Fruit fly (Drosophila melanogaster): ENCODE data around the gene Snx1.

Gene Snx1

dm6 chr2L:3449555-3450320 is at the start of gene Snx1:
TSS of gene Snx1 (plus strand) at chr2L:3449683.
- no peak for TF ChIP-seq CG8159 (tag; optimal IDR thresholded peaks at IDR 0.05)
- TF ChIP-seq Snoo (tag; optimal IDR thresholded peaks at IDR 0.05), result no peak
- TF ChIP-seq fd96Ca (GFP tag; IDR thresholded peaks at IDR 0.05), result no peak
- no peak for TF ChIP-seq D1 (tag; optimal IDR thresholded peaks at IDR 0.05)

DNA sequence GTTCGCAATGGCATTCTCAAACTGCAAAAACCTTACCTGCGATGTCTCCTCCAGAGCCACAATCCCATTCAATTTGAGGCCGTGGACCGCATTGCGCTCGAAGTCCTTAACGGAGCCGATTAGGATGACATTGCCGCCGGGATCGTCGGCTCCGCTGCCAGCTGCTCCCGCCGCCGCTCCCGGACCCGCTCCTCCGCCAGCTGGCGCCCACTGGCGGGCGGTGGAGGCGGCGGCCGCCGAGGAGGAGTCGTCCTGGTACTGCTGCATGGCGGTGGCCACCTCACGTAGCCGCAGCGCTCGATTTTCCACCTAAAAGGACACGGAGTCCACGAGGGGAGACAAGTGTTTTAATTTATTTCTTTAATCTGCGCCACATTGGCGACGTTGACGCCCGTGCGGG is 41.8 kb upstream of the Snx1 start:
- TF ChIP-seq CG17806 (tag; optimal IDR thresholded peaks at IDR 0.05) (no peak), fd96Ca (GFP tag; IDR thresholded peaks at IDR 0.05) (no peak), CG32121 (GFP tag; IDR thresholded peaks at IDR 0.05) (no peak), CG8159 (tag; optimal IDR thresholded peaks at IDR 0.05) (no peak), Ets98B (GFP tag; IDR thresholded peaks at IDR 0.05) (no peak), Pif1A (GFP tag; optimal IDR thresholded peaks at IDR 0.05) (no peak), CG12605 (GFP tag; IDR thresholded peaks at IDR 0.05) (no peak), rn (GFP tag; IDR thresholded peaks at IDR 0.05) (no peak), Pif1B (GFP tag; optimal IDR thresholded peaks at IDR 0.05) (no peak)

DNA sequence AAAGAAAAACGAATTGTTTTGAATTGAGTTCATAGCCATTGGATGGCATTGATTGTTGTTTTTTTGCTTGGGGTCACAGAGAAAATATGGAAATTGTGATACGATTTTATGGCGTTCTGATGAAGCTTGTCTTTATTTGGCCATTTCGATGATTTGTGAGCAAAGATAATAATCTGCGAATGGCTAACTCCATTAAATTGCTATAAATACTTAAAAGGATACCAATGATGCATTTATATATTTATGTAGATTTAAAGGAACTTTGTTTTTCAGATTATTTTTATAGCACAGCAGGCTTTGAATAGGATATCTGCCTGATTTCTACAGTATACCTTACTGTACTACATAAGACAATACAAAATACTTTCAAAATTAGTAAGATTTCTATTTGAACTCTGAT is 39.2 kb upstream of the Snx1 start, which contains the start of gene CG8840:
CG8840 (plus strand) TSS at position 301 of the 400 bp plus-strand sequence.
- TF ChIP-seq D1 (tag; optimal IDR thresholded peaks at IDR 0.05) (no peak), Ets98B (GFP tag; IDR thresholded peaks at IDR 0.05) (no peak), Snoo (tag; optimal IDR thresholded peaks at IDR 0.05) (no peak), CG4496 (GFP tag; IDR thresholded peaks at IDR 0.05) (no peak), Pif1B (GFP tag; optimal IDR thresholded peaks at IDR 0.05) (no peak), CG34367 (tag; optimal IDR thresholded peaks at IDR 0.05) (no peak), CG14655 (GFP tag; optimal IDR thresholded peaks at IDR 0.05) (no peak), fd96Ca (GFP tag; IDR thresholded peaks at IDR 0.05) (no peak), gl (tag; optimal IDR thresholded peaks at IDR 0.05) (no peak), EcR (GFP tag; optimal IDR thresholded peaks at IDR 0.05) (no peak), CG17806 (tag; optimal IDR thresholded peaks at IDR 0.05) (no peak), rn (GFP tag; IDR thresholded peaks at IDR 0.05) (no peak), CG13204 (GFP tag; optimal IDR thresholded peaks at IDR 0.05) (no peak), CG10348 (GFP tag; IDR thresholded peaks at IDR 0.05) (no peak), CG9948 (tag; optimal IDR thresholded peaks at IDR 0.05) (no peak), CG8301 (tag; optimal IDR thresholded peaks at IDR 0.05) (no peak), CG12605 (GFP tag; IDR thresholded peaks at IDR 0.05) (no peak), Pif1A (GFP tag; optimal IDR thresholded peaks at IDR 0.05) (no peak), CG8159 (tag; optimal IDR thresholded peaks at IDR 0.05) (no peak), CG15710 (tag; optimal IDR thresholded peaks at IDR 0.05) (no peak)

- TF ChIP-seq EcR (GFP tag; optimal IDR thresholded peaks at IDR 0.05), result no peak
- no peak for TF ChIP-seq Pif1B (GFP tag; optimal IDR thresholded peaks at IDR 0.05)
- no peak for TF ChIP-seq Snoo (tag; optimal IDR thresholded peaks at IDR 0.05)
- no peak for TF ChIP-seq CG34367 (tag; optimal IDR thresholded peaks at IDR 0.05)
- peak; percentile 14 for TF ChIP-seq CG8159 (tag; optimal IDR thresholded peaks at IDR 0.05)
- no peak for TF ChIP-seq CG17806 (tag; optimal IDR thresholded peaks at IDR 0.05)
- TF ChIP-seq CG4496 (GFP tag; IDR thresholded peaks at IDR 0.05), result no peak
- TF ChIP-seq rn (GFP tag; IDR thresholded peaks at IDR 0.05), result no peak
- peak; percentile 32 for TF ChIP-seq Pif1A (GFP tag; optimal IDR thresholded peaks at IDR 0.05)
- TF ChIP-seq CG10348 (GFP tag; IDR thresholded peaks at IDR 0.05), result no peak
- TF ChIP-seq Ets98B (GFP tag; IDR thresholded peaks at IDR 0.05), result no peak
- TF ChIP-seq fd96Ca (GFP tag; IDR thresholded peaks at IDR 0.05), result no peak
- no peak for TF ChIP-seq CG15710 (tag; optimal IDR thresholded peaks at IDR 0.05)
Observed at dm6 chr2L:3416527-3417304, 32.8 kb upstream of the Snx1 start, which contains the start of gene CG31952. TSS of gene CG31952 (plus strand) at chr2L:3416693.

- TF ChIP-seq Pif1A (GFP tag; optimal IDR thresholded peaks at IDR 0.05) (no peak), Snoo (tag; optimal IDR thresholded peaks at IDR 0.05) (no peak), CG10348 (GFP tag; IDR thresholded peaks at IDR 0.05) (no peak), D1 (tag; optimal IDR thresholded peaks at IDR 0.05) (no peak), CG8301 (tag; optimal IDR thresholded peaks at IDR 0.05) (no peak), CG17806 (tag; optimal IDR thresholded peaks at IDR 0.05) (no peak), CG15710 (tag; optimal IDR thresholded peaks at IDR 0.05) (no peak), EcR (GFP tag; optimal IDR thresholded peaks at IDR 0.05) (no peak), CG14655 (GFP tag; optimal IDR thresholded peaks at IDR 0.05) (no peak), CG9948 (tag; optimal IDR thresholded peaks at IDR 0.05) (no peak), CG13204 (GFP tag; optimal IDR thresholded peaks at IDR 0.05) (no peak), fd96Ca (GFP tag; IDR thresholded peaks at IDR 0.05) (no peak), CG4496 (GFP tag; IDR thresholded peaks at IDR 0.05) (no peak), CG8159 (tag; optimal IDR thresholded peaks at IDR 0.05) (no peak), CG12605 (GFP tag; IDR thresholded peaks at IDR 0.05) (no peak)
Observed at dm6 chr2L:3417613-3418012, 31.9 kb upstream of the Snx1 start.

dm6 chr2L:3422753-3423152 is 26.7 kb upstream of the Snx1 start:
- TF ChIP-seq CG4496 (GFP tag; IDR thresholded peaks at IDR 0.05) (peak; percentile 65; the same call in 1 of the 3 replicates), fd96Ca (GFP tag; IDR thresholded peaks at IDR 0.05) (no peak)

Data from whole organism, pupa.